Fruit fly (Drosophila melanogaster) whole organism, pupa: ENCODE results near the gene CG32544.
A peak's percentile ranks its signal among the peaks of the same experiment; 100 is the strongest.

Experiments
- CG10348 ChIP-seq: fragments of 200-800 bp; sonication (Bioruptor generic); IDR thresholded peaks from 2 replicates; pipeline ENCODE4 v1.3.6; 2022; ENCODE audit warnings: missing biosample characterization, missing genetic modification characterization
- CG12605 ChIP-seq: fragments of 200-800 bp; sonication (Bioruptor generic); IDR thresholded peaks from 2 replicates; pipeline ENCODE4 v1.3.6; 2022; ENCODE audit warnings: missing biosample characterization, missing genetic modification characterization
- CG13204 ChIP-seq: fragments of 200-800 bp; sonication (Bioruptor generic); optimal IDR thresholded peaks from 2 replicates; lab custom pipeline; 2018; ENCODE audit warnings: missing biosample characterization, mild to moderate bottlenecking, missing genetic modification characterization, moderate library complexity
- CG14655 ChIP-seq: fragments of 200-800 bp; sonication (Bioruptor generic); optimal IDR thresholded peaks from 3 replicates; lab custom pipeline; 2017; ENCODE audit warnings: mild to moderate bottlenecking, missing biosample characterization, missing genetic modification reagents, missing genetic modification characterization
- CG15710 ChIP-seq: fragments of 200-800 bp; sonication (Bioruptor generic); optimal IDR thresholded peaks from 2 replicates; lab custom pipeline; 2018; ENCODE audit warnings: missing biosample characterization, mild to moderate bottlenecking, missing genetic modification characterization, moderate library complexity
- CG17806 ChIP-seq: fragments of 200-800 bp; sonication (Bioruptor generic); optimal IDR thresholded peaks from 2 replicates; lab custom pipeline; 2018; ENCODE audit warnings: missing biosample characterization, mild to moderate bottlenecking, missing genetic modification characterization, moderate library complexity
- CG32121 ChIP-seq: fragments of 200-800 bp; sonication (Bioruptor generic); IDR thresholded peaks from 2 replicates; pipeline ENCODE4 v1.3.6; 2022; ENCODE audit warnings: missing biosample characterization, missing genetic modification characterization
- CG34367 ChIP-seq: fragments of 200-800 bp; sonication (Bioruptor generic); optimal IDR thresholded peaks from 2 replicates; lab custom pipeline; 2018; ENCODE audit warnings: missing biosample characterization, mild to moderate bottlenecking, missing genetic modification characterization
- CG4496 ChIP-seq: fragments of 200-800 bp; sonication (Bioruptor generic); IDR thresholded peaks from 3 replicates; pipeline ENCODE4 v1.3.6; 2022; ENCODE audit warnings: missing biosample characterization, missing genetic modification characterization
- CG8159 ChIP-seq: fragments of 200-800 bp; sonication (Bioruptor generic); optimal IDR thresholded peaks from 3 replicates; lab custom pipeline; 2018; ENCODE audit warnings: missing biosample characterization, mild to moderate bottlenecking, missing genetic modification characterization, moderate library complexity
- CG8301 ChIP-seq: fragments of 200-800 bp; sonication (Bioruptor generic); optimal IDR thresholded peaks from 2 replicates; lab custom pipeline; 2018; ENCODE audit warnings: missing biosample characterization, mild to moderate bottlenecking, missing genetic modification characterization
- CG9948 ChIP-seq: fragments of 200-800 bp; sonication (Bioruptor generic); optimal IDR thresholded peaks from 2 replicates; lab custom pipeline; 2018; ENCODE audit warnings: missing biosample characterization, mild to moderate bottlenecking, missing genetic modification characterization, moderate library complexity
- D1 ChIP-seq: fragments of 200-800 bp; sonication (Bioruptor generic); optimal IDR thresholded peaks from 2 replicates; lab custom pipeline; 2018; ENCODE audit warnings: missing biosample characterization, mild to moderate bottlenecking, missing genetic modification characterization, moderate library complexity
- EcR ChIP-seq: fragments of 200-800 bp; sonication (Bioruptor generic); optimal IDR thresholded peaks from 3 replicates; lab custom pipeline; 2019; ENCODE audit warnings: missing biosample characterization, missing genetic modification characterization, mild to moderate bottlenecking, moderate library complexity, missing genetic modification reagents
- Ets98B ChIP-seq: fragments of 200-800 bp; sonication (Bioruptor generic); IDR thresholded peaks from 2 replicates; pipeline ENCODE4 v1.3.6; 2022; ENCODE audit warnings: missing biosample characterization, missing genetic modification characterization
- Pif1A ChIP-seq: fragments of 200-800 bp; sonication (Bioruptor generic); optimal IDR thresholded peaks from 3 replicates; lab custom pipeline; 2016; ENCODE audit warnings: missing biosample characterization, missing genetic modification characterization
- Pif1B ChIP-seq: fragments of 200-800 bp; sonication (Bioruptor generic); optimal IDR thresholded peaks from 3 replicates; lab custom pipeline; 2016; ENCODE audit warnings: missing biosample characterization, missing genetic modification characterization
- Snoo ChIP-seq: fragments of 200-800 bp; sonication (Bioruptor generic); optimal IDR thresholded peaks from 3 replicates; lab custom pipeline; 2017; ENCODE audit warnings: missing biosample characterization, mild to moderate bottlenecking, missing genetic modification characterization, inconsistent platforms
- fd96Ca ChIP-seq: fragments of 200-800 bp; sonication (Bioruptor generic); IDR thresholded peaks from 3 replicates; pipeline ENCODE4 v1.3.6; 2022; ENCODE audit warnings: missing biosample characterization, missing genetic modification characterization
- gl ChIP-seq: fragments of 200-800 bp; sonication (Bioruptor generic); optimal IDR thresholded peaks from 2 replicates; lab custom pipeline; 2018; ENCODE audit warnings: missing biosample characterization, mild to moderate bottlenecking, missing genetic modification characterization
- rn ChIP-seq: fragments of 200-800 bp; sonication (Bioruptor generic); IDR thresholded peaks from 2 replicates; pipeline ENCODE4 v1.3.6; 2022; ENCODE audit warnings: missing biosample characterization, missing genetic modification characterization

Gene CG32544

DNA sequence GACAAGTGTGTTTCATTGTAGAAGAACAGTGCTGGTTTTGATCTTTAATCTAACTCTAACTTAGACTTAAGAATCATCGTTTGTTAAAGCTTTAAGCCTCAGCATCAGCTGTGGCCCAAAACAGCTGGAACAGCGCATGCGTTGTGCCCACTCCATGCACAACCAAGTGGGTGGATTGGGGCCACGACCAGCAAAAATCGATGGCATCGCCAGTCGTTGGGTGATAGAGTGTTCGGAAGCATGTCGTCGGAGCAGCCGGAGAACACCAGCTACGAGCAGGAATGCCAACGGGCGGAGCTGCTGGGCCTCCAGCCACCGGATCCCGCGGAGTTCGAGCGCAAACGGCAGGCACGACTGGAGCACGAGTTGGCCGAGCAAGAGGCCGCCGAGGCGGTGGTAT, at the start of gene CG32544:
CG32544 (plus strand) TSS at position 211 of the 400 bp plus-strand sequence.
- TF ChIP-seq CG34367 (no peak), gl (no peak), fd96Ca (GFP tag; lab: Robert Waterston, UW) (no peak), CG17806 (no peak), Ets98B (no peak), Pif1A (GFP tag; lab: Kevin White, UChicago) (no peak)

DNA sequence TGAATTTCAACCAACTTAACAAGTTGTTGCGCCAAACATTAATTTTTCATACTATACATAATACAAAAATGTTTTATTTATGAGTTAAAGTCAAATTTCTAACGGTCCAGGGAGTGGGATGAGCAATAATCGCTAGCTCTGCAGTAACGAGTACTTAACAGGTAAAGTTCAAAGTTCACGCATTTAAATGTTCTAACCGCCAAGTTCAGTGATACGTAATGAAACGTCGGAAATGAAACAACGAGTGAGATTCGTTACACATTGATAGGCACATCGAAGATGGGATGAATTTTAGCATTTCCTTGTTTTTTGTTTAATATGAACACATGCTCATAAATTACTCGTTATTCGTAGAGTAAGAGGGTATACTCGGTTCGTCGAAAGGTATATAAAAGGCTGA, 48.0 kb upstream of the CG32544 start:
- TF ChIP-seq CG14655 (no peak), Snoo (tag; lab: Kevin White, UChicago) (no peak), gl (no peak), Pif1B (GFP tag; lab: Kevin White, UChicago) (no peak), CG10348 (GFP tag; lab: Robert Waterston, UW) (no peak), rn (no peak), CG13204 (GFP tag; lab: Kevin White, UChicago) (no peak), Pif1A (GFP tag; lab: Kevin White, UChicago) (no peak), fd96Ca (GFP tag; lab: Robert Waterston, UW) (no peak), CG8159 (tag; lab: Kevin White, UChicago) (no peak), EcR (GFP tag; lab: Kevin White, UChicago) (no peak), CG9948 (tag; lab: Kevin White, UChicago) (no peak), CG34367 (no peak), CG4496 (GFP tag; lab: Robert Waterston, UW) (no peak), CG32121 (no peak), CG17806 (no peak), Ets98B (no peak), CG15710 (tag; lab: Kevin White, UChicago) (no peak), D1 (tag; lab: Kevin White, UChicago) (no peak), CG12605 (GFP tag; lab: Robert Waterston, UW) (no peak)
- TF ChIP-seq, all 21 proteins: peak for 0

DNA sequence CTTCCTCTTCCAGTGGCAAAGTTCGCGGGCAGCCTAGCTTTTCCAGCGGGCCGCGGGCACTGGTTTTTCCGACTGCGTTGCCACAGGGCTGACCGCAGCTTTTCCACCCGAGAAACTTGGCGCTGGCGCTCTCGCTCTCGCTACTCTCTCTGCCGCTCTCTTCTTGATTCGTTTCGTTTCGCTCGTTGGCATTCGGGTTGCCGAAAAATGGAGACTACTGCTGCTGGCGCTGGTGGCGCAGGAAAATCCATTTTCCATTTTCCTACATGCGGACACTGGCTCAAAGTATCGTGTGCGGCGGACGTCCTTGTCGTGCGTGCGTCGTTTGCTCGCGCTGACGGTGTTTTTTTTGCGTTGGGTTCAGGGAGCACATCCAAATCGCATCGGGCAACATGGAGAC, 47.0 kb upstream of the CG32544 start, which contains the start of gene CG42450:
CG42450 (plus strand) TSS at position 249 of the 400 bp plus-strand sequence.
- TF ChIP-seq CG4496 (GFP tag; lab: Robert Waterston, UW) (0 out of 3 replicates have a peak, but pooled peaks have one; percentile 15), rn (no peak)

DNA sequence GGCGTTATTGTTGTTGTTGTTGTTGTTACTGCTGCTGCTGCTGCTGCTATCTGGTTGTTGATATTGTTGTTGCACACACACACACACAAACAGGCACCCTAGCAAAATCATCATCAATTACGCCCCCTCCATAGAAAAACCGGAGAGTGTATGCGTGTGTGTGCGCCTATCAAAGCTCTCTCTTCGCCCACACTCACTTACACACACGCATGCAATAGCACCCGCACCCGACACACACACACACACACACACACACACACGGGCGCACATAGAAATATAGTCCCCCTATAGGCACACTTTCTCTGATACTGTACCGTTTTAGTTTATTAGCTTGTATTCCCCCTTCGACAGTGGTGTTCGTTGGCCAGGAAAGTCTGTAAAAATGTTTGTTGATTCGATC, 45.7 kb upstream of the CG32544 start:
- TF ChIP-seq CG4496 (GFP tag; lab: Robert Waterston, UW) (0 out of 3 replicates have a peak, but pooled peaks have one; percentile 13), Pif1A (GFP tag; lab: Kevin White, UChicago) (no peak)

DNA sequence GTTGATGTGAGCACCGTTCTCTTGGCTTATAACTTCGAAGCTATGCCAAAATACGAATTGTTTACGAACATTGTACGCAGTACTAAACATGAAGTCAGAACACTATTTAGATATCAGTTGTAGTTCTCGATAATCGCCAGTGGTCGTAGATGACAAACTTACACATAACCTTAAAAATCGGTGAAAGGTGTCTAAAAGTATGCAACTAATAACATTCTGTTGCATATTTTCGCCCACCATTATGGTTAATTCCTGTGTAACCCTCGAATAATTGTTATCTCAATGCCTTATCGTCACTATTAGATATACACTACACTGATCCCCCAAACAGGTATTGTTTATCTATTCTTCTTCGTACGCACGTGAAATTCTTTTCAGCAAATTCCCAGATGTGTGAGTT, 45.1 kb upstream of the CG32544 start:
- TF ChIP-seq Pif1B (GFP tag; lab: Kevin White, UChicago) (no peak), Snoo (tag; lab: Kevin White, UChicago) (no peak), CG12605 (GFP tag; lab: Robert Waterston, UW) (no peak), CG17806 (no peak), CG10348 (GFP tag; lab: Robert Waterston, UW) (no peak), fd96Ca (GFP tag; lab: Robert Waterston, UW) (no peak), CG14655 (no peak), CG8301 (tag; lab: Kevin White, UChicago) (no peak), D1 (tag; lab: Kevin White, UChicago) (no peak), Pif1A (GFP tag; lab: Kevin White, UChicago) (no peak), CG4496 (GFP tag; lab: Robert Waterston, UW) (no peak), CG9948 (tag; lab: Kevin White, UChicago) (no peak), CG15710 (tag; lab: Kevin White, UChicago) (no peak), CG13204 (GFP tag; lab: Kevin White, UChicago) (no peak), rn (no peak)

DNA sequence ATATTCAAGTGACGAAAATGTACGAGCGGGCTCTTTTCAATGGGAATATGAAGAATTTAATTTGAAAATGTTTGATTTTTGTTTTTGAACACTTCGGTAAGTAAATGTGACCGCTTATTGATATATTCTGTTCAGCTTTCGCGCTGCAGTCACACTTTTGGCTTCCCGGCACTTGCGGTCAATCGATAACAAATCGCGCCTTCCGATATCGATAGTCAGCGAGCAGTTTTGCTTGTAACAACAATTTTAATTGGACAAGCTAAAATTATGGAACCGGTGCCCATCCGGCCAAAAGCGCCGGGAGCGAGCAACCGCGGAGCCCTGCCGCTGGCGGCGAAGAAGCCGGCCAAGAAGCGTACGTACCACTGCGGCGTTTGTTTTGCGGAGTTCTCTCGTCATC, 29.7 kb upstream of the CG32544 start, which contains the start of gene CG7101:
CG7101 (plus strand) TSS at position 196 of the 400 bp plus-strand sequence.
- TF ChIP-seq rn (no peak), D1 (tag; lab: Kevin White, UChicago) (no peak), CG14655 (no peak), Pif1A (GFP tag; lab: Kevin White, UChicago) (no peak), gl (no peak), CG13204 (GFP tag; lab: Kevin White, UChicago) (no peak), CG15710 (tag; lab: Kevin White, UChicago) (no peak), CG17806 (no peak), CG8159 (tag; lab: Kevin White, UChicago) (no peak), CG34367 (no peak), CG32121 (no peak), Snoo (tag; lab: Kevin White, UChicago) (no peak)
- TF ChIP-seq, all 21 proteins: peak for 0

DNA sequence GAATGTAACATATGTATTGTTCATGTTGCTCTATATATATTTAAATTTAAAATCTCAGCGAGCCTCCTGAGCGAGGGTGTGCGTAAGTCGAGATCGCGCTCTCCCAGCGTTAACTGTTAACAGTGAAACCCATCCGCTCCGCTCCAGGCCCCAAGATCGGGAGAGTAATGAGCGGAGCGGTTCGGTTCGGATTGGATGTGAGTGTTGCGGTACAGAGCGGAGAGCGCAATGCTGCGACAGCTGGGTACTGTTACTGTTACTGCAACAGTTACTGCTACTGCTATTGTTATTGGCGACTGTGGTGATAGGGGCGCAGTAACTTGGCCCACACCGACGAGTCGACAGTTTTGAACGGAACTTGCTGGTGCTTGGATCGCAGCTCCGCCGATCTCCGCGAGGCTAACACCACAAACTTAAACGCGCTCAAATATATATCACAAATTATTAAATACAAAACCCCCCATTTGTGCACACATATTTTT, 27.7 kb upstream of the CG32544 start, which contains the start of gene Pvf1:
Pvf1 (plus strand) TSS at position 312 of the 482 bp plus-strand sequence.
- TF ChIP-seq CG8159 (tag; lab: Kevin White, UChicago) = no peak
- no peak for TF ChIP-seq CG32121
- peak; percentile 40; the same call in 1 of the 2 replicates for TF ChIP-seq CG12605 (GFP tag; lab: Robert Waterston, UW)
- no peak for TF ChIP-seq gl
- no peak for TF ChIP-seq CG15710 (tag; lab: Kevin White, UChicago)
- TF ChIP-seq EcR (GFP tag; lab: Kevin White, UChicago) = no peak
- TF ChIP-seq CG4496 (GFP tag; lab: Robert Waterston, UW) = peak; percentile 59; the same call in 1 of the 3 replicates
- no peak for TF ChIP-seq rn
- no peak for TF ChIP-seq CG10348 (GFP tag; lab: Robert Waterston, UW)
- no peak for TF ChIP-seq CG8301 (tag; lab: Kevin White, UChicago)
- TF ChIP-seq Snoo (tag; lab: Kevin White, UChicago) = no peak
- no peak for TF ChIP-seq CG14655
- TF ChIP-seq Ets98B = peak; percentile 51; the same call in 1 of the 2 replicates
- TF ChIP-seq Pif1A (GFP tag; lab: Kevin White, UChicago) = no peak
- no peak for TF ChIP-seq D1 (tag; lab: Kevin White, UChicago)
- TF ChIP-seq fd96Ca (GFP tag; lab: Robert Waterston, UW) = 0 out of 3 replicates have a peak, but pooled peaks have one; percentile 16
- TF ChIP-seq CG13204 (GFP tag; lab: Kevin White, UChicago) = peak; percentile 57
- peak; percentile 42 for TF ChIP-seq Pif1B (GFP tag; lab: Kevin White, UChicago)
- TF ChIP-seq CG9948 (tag; lab: Kevin White, UChicago) = no peak
- TF ChIP-seq CG34367 = no peak
- TF ChIP-seq CG17806 = no peak
